Worm (Caenorhabditis elegans) whole organism, midembryonic: ENCODE data around the gene D1014.2.

ENCODE experiments used
- klf-2 ChIP-seq: fragments of 200-800 bp; sonication (Bioruptor generic); conservative IDR thresholded peaks from 2 replicates; pipeline ENCODE4 v1.3.6; 2022; ENCODE audit warnings: missing genetic modification reagents, missing genetic modification characterization, missing compliant biosample characterization
- med-1 ChIP-seq: sonication (generic microtip); optimal IDR thresholded peaks from 2 replicates; lab custom pipeline; 2017; ENCODE audit warnings: missing genetic modification characterization, mild to moderate bottlenecking, missing compliant biosample characterization, antibody characterized with exemption, missing genetic modification reagents; ENCODE audit not compliant: insufficient read depth
- ztf-23 ChIP-seq: fragments of 200-800 bp; sonication (Bioruptor generic); IDR thresholded peaks from 2 replicates; pipeline ENCODE4 v1.3.6; 2022; ENCODE audit warnings: missing genetic modification reagents, missing genetic modification characterization, missing compliant biosample characterization

DNA sequence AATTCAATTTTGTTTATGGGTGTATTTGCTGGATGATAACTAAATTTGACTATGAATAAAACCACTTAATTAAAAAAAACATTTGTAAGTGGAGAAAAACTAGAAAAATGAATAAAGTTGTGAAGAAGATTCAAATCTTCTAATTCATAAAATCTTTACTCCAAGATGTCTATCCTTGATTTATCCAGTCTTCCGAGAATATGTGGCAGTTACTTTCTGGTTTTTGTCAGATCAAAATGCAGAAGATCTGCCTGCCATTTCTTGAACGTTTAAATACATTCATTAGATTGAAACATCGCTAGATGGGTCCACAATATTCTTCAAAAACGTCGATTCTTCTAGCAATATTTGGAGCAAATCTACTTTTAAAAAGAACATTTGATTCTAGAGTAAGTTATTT is 42.0 kb downstream of the D1014.2 start, which contains the start of gene F20D6.2:
- TF ChIP-seq med-1, result no peak
- no peak for TF ChIP-seq ztf-23
- no peak for TF ChIP-seq klf-2
